Worm (Caenorhabditis elegans) whole organism, L3 larva: ENCODE data around the gene str-249.

Source experiments
- ama-1 ChIP-seq: fragments of 150-350 bp; optimal IDR thresholded peaks from 2 replicates; lab custom pipeline; 2018
- ceh-82 ChIP-seq: fragments of 150-350 bp; optimal IDR thresholded peaks from 2 replicates; lab custom pipeline; 2014; ENCODE audit warnings: missing biosample characterization, missing genetic modification characterization
- hmg-11 ChIP-seq: sonication (generic microtip); optimal IDR thresholded peaks from 2 replicates; lab custom pipeline; 2016; ENCODE audit warnings: missing genetic modification characterization, missing compliant biosample characterization
- mdl-1 ChIP-seq: fragments of 150-350 bp; optimal IDR thresholded peaks from 2 replicates; lab custom pipeline; 2014; ENCODE audit warnings: missing biosample characterization, missing genetic modification characterization
- nfya-1 ChIP-seq: sonication (generic microtip); optimal IDR thresholded peaks from 2 replicates; lab custom pipeline; 2017; ENCODE audit warnings: missing genetic modification characterization, mild to moderate bottlenecking, missing compliant biosample characterization, antibody characterized with exemption, moderate library complexity; ENCODE audit not compliant: insufficient read depth
- nhr-237 ChIP-seq: fragments of 150-350 bp; optimal IDR thresholded peaks from 2 replicates; lab custom pipeline; 2014; ENCODE audit warnings: missing biosample characterization, missing genetic modification characterization
- nhr-67 ChIP-seq: fragments of 150-350 bp; optimal IDR thresholded peaks from 2 replicates; lab custom pipeline; 2014; ENCODE audit warnings: missing biosample characterization, missing genetic modification characterization
- pha-4 ChIP-seq: fragments of 150-350 bp; optimal IDR thresholded peaks from 2 replicates; lab custom pipeline; 2014; ENCODE audit warnings: missing biosample characterization, missing genetic modification reagents, missing genetic modification characterization
- tbx-2 ChIP-seq: sonication (generic microtip); optimal IDR thresholded peaks from 2 replicates; lab custom pipeline; 2016; ENCODE audit warnings: mild to moderate bottlenecking, missing genetic modification characterization, missing compliant biosample characterization
- unc-39 ChIP-seq: sonication (generic microtip); optimal IDR thresholded peaks from 4 replicates; lab custom pipeline; 2017; ENCODE audit warnings: missing biosample characterization, missing genetic modification characterization
- unc-62 ChIP-seq: fragments of 150-350 bp; sonication (generic microtip); optimal IDR thresholded peaks from 4 replicates; lab custom pipeline; 2014; ENCODE audit warnings: missing biosample characterization, missing genetic modification reagents, missing genetic modification characterization

ce11 chrIV:7152409-7152808 is 34.2 kb downstream of the str-249 start, which contains the start of gene col-113:
- TF ChIP-seq ama-1, result no peak
- TF ChIP-seq unc-62, result no peak
- TF ChIP-seq nhr-67 (tag; lab: Kevin White, UChicago), result no peak
- TF ChIP-seq mdl-1 (tag; lab: Kevin White, UChicago), result no peak
- TF ChIP-seq unc-39 (tag; lab: Kevin White, UChicago), result no peak
- no peak for TF ChIP-seq ceh-82
- TF ChIP-seq nhr-237, result no peak
- TF ChIP-seq hmg-11 (tag; lab: Kevin White, UChicago), result no peak
- TF ChIP-seq nfya-1 (tag; lab: Kevin White, UChicago), result no peak
- no peak for TF ChIP-seq tbx-2 (tag; lab: Kevin White, UChicago)
- TF ChIP-seq pha-4 (tag; lab: Kevin White, UChicago), result no peak
